Worm (Caenorhabditis elegans) whole organism, young adult: ENCODE data around the gene D1022.3.

Experiments
- B0019.2 ChIP-seq: fragments of 200-800 bp; sonication (Bioruptor generic); conservative IDR thresholded peaks from 2 replicates; pipeline ENCODE4 v1.3.6; 2022; ENCODE audit warnings: missing genetic modification reagents, missing genetic modification characterization, missing compliant biosample characterization
- B0261.1 ChIP-seq: sonication (generic microtip); optimal IDR thresholded peaks from 2 replicates; lab custom pipeline; 2016; ENCODE audit warnings: mild to moderate bottlenecking, missing genetic modification characterization, moderate library complexity, missing compliant biosample characterization
- B0336.3 ChIP-seq: fragments of 200-800 bp; sonication (Bioruptor generic); IDR thresholded peaks from 2 replicates; pipeline ENCODE4 v1.3.6; 2022; ENCODE audit warnings: missing genetic modification characterization, missing compliant biosample characterization
- F37B4.10 ChIP-seq: fragments of 200-800 bp; sonication (Bioruptor generic); IDR thresholded peaks from 2 replicates; pipeline ENCODE4 v1.3.6; 2022; ENCODE audit warnings: missing genetic modification characterization, missing compliant biosample characterization
- F39B2.1 ChIP-seq: fragments of 200-800 bp; sonication (Bioruptor generic); IDR thresholded peaks from 2 replicates; pipeline ENCODE4 v1.3.6; 2022; ENCODE audit warnings: missing genetic modification reagents, missing genetic modification characterization, missing compliant biosample characterization
- F52B5.7 ChIP-seq: sonication (generic microtip); optimal IDR thresholded peaks from 2 replicates; lab custom pipeline; 2016; ENCODE audit warnings: mild to moderate bottlenecking, missing genetic modification characterization, missing compliant biosample characterization
- K11D2.4 ChIP-seq: fragments of 200-800 bp; sonication (Bioruptor generic); IDR thresholded peaks from 2 replicates; pipeline ENCODE4 v1.3.6; 2022; ENCODE audit warnings: missing genetic modification reagents, missing genetic modification characterization, missing compliant biosample characterization
- T26A5.8 ChIP-seq: sonication (generic microtip); optimal IDR thresholded peaks from 2 replicates; lab custom pipeline; 2016; ENCODE audit warnings: missing genetic modification characterization, missing compliant biosample characterization
- Y53G8AR.9 ChIP-seq: fragments of 200-800 bp; sonication (Bioruptor generic); conservative IDR thresholded peaks from 2 replicates; pipeline ENCODE4 v1.3.6; 2022; ENCODE audit warnings: missing genetic modification reagents, missing genetic modification characterization, missing compliant biosample characterization
- ama-1 ChIP-seq, 3 experiments: fragments of 150-350 bp in 1 of 3; sonication (generic microtip) in 2 of 3; optimal IDR thresholded peaks; 2 replicates each; lab custom pipeline; 2014 to 2018; ENCODE audit warnings: missing biosample characterization in 2 of 3, missing genetic modification characterization in 2 of 3, missing genetic modification reagents in 2 of 3
- aptf-2 ChIP-seq: fragments of 200-800 bp; sonication (Bioruptor generic); conservative IDR thresholded peaks from 2 replicates; pipeline ENCODE4 v1.3.6; 2022; ENCODE audit warnings: missing genetic modification reagents, missing genetic modification characterization, missing compliant biosample characterization
- cebp-2 ChIP-seq: fragments of 200-800 bp; sonication (Bioruptor generic); IDR thresholded peaks from 2 replicates; pipeline ENCODE4 v1.3.6; 2022; ENCODE audit warnings: missing genetic modification characterization, missing compliant biosample characterization
- ceh-27 ChIP-seq: fragments of 200-800 bp; sonication (Bioruptor generic); optimal IDR thresholded peaks from 2 replicates; lab custom pipeline; 2018; ENCODE audit warnings: mild to moderate bottlenecking, missing genetic modification characterization, moderate library complexity, missing compliant biosample characterization
- ceh-58 ChIP-seq: fragments of 200-800 bp; sonication (Bioruptor generic); IDR thresholded peaks from 2 replicates; pipeline ENCODE4 v1.3.6; 2022; ENCODE audit warnings: missing genetic modification characterization, missing compliant biosample characterization
- ceh-91 ChIP-seq: fragments of 200-800 bp; sonication (Bioruptor generic); IDR thresholded peaks from 2 replicates; pipeline ENCODE4 v1.3.6; 2022; ENCODE audit warnings: missing genetic modification reagents, missing genetic modification characterization, missing compliant biosample characterization
- him-1 ChIP-seq: sonication (generic microtip); optimal IDR thresholded peaks from 2 replicates; lab custom pipeline; 2016; ENCODE audit warnings: missing genotype, missing genetic modification reagents, missing genetic modification characterization, missing compliant biosample characterization
- lag-1 ChIP-seq: fragments of 200-800 bp; sonication (Bioruptor generic); IDR thresholded peaks from 2 replicates; pipeline ENCODE4 v1.3.6; 2022; ENCODE audit warnings: missing genetic modification reagents, missing genetic modification characterization, missing compliant biosample characterization
- let-607 ChIP-seq, 2 experiments: fragments of 200-800 bp in 1 of 2; sonication (Bioruptor generic) in 1 of 2; sonication (generic microtip) in 1 of 2; optimal IDR thresholded peaks; 2 replicates each; lab custom pipeline; 2016 to 2018; ENCODE audit warnings: mild to moderate bottlenecking in 2 of 2, missing compliant biosample characterization in 2 of 2, missing genetic modification characterization in 2 of 2, moderate library complexity in 2 of 2, missing genotype in 1 of 2
- lin-54 ChIP-seq: fragments of 200-800 bp; sonication (Bioruptor generic); optimal IDR thresholded peaks from 2 replicates; lab custom pipeline; 2018; ENCODE audit warnings: mild to moderate bottlenecking, missing genetic modification characterization, missing compliant biosample characterization
- madf-10 ChIP-seq: sonication (generic microtip); optimal IDR thresholded peaks from 2 replicates; lab custom pipeline; 2016; ENCODE audit warnings: mild to moderate bottlenecking, missing genetic modification characterization, missing compliant biosample characterization
- mes-4 ChIP-seq: sonication (generic microtip); optimal IDR thresholded peaks from 2 replicates; lab custom pipeline; 2016; ENCODE audit warnings: missing genotype, missing genetic modification characterization, missing compliant biosample characterization
- nhr-120 ChIP-seq: fragments of 200-800 bp; sonication (Bioruptor generic); IDR thresholded peaks from 2 replicates; pipeline ENCODE4 v1.3.6; 2022; ENCODE audit warnings: missing genetic modification characterization, missing compliant biosample characterization
- nhr-179 ChIP-seq: sonication (generic microtip); optimal IDR thresholded peaks from 2 replicates; lab custom pipeline; 2016; ENCODE audit warnings: mild to moderate bottlenecking, missing genetic modification characterization, missing compliant biosample characterization
- nhr-27 ChIP-seq: fragments of 200-800 bp; sonication (Bioruptor generic); optimal IDR thresholded peaks from 2 replicates; lab custom pipeline; 2018; ENCODE audit warnings: mild to moderate bottlenecking, missing genetic modification characterization, moderate library complexity, missing compliant biosample characterization
- nhr-80 ChIP-seq: sonication (generic microtip); optimal IDR thresholded peaks from 2 replicates; lab custom pipeline; 2016; ENCODE audit warnings: missing genetic modification characterization, missing compliant biosample characterization
- nhr-90 ChIP-seq: sonication (generic microtip); optimal IDR thresholded peaks from 2 replicates; lab custom pipeline; 2016; ENCODE audit warnings: missing genotype, mild to moderate bottlenecking, missing genetic modification characterization, missing compliant biosample characterization
- pha-4 ChIP-seq: fragments of 150-350 bp; sonication (generic microtip); optimal IDR thresholded peaks from 2 replicates; lab custom pipeline; 2014; ENCODE audit warnings: missing biosample characterization, missing genetic modification reagents, missing genetic modification characterization
- rec-8 ChIP-seq, 2 experiments: sonication (generic microtip); optimal IDR thresholded peaks; 2 replicates each; lab custom pipeline; 2016; ENCODE audit warnings: mild to moderate bottlenecking in 2 of 2, missing genetic modification characterization in 2 of 2, missing genetic modification reagents in 2 of 2, missing genotype in 2 of 2, missing biosample characterization in 1 of 2, missing compliant biosample characterization in 1 of 2, moderate library complexity in 1 of 2
- rpc-1 ChIP-seq, 2 experiments: fragments of 150-350 bp in 1 of 2; sonication (generic microtip) in 1 of 2; optimal IDR thresholded peaks; 2 replicates each; lab custom pipeline; 2014 to 2018; ENCODE audit warnings: missing biosample characterization in 1 of 2, missing genetic modification characterization in 1 of 2, missing genetic modification reagents in 1 of 2, missing genotype in 1 of 2
- sptf-2 ChIP-seq: fragments of 200-800 bp; sonication (Bioruptor generic); optimal IDR thresholded peaks from 2 replicates; lab custom pipeline; 2018; ENCODE audit warnings: mild to moderate bottlenecking, missing genetic modification characterization, missing compliant biosample characterization
- tbx-9 ChIP-seq: sonication (generic microtip); optimal IDR thresholded peaks from 2 replicates; lab custom pipeline; 2016; ENCODE audit warnings: borderline replicate concordance, missing genetic modification characterization, inconsistent platforms, missing compliant biosample characterization
- unc-130 ChIP-seq: sonication (generic microtip); optimal IDR thresholded peaks from 2 replicates; lab custom pipeline; 2016; ENCODE audit warnings: missing genetic modification reagents, missing genetic modification characterization, missing compliant biosample characterization
- xnd-1 ChIP-seq: sonication (generic microtip); optimal IDR thresholded peaks from 2 replicates; lab custom pipeline; 2016; ENCODE audit warnings: missing genotype, missing genetic modification reagents, missing genetic modification characterization, missing compliant biosample characterization
- zfh-2 ChIP-seq: fragments of 200-800 bp; sonication (Bioruptor generic); conservative IDR thresholded peaks from 2 replicates; pipeline ENCODE4 v1.3.6; 2022; ENCODE audit warnings: missing genetic modification reagents, missing genetic modification characterization, missing compliant biosample characterization
- zim-3 ChIP-seq: sonication (generic microtip); optimal IDR thresholded peaks from 2 replicates; lab custom pipeline; 2017; ENCODE audit warnings: mild to moderate bottlenecking, missing genetic modification characterization, moderate library complexity, missing compliant biosample characterization
- ztf-22 ChIP-seq: fragments of 200-800 bp; sonication (Bioruptor generic); optimal IDR thresholded peaks from 2 replicates; lab custom pipeline; 2018; ENCODE audit warnings: mild to moderate bottlenecking, missing genetic modification characterization, moderate library complexity, missing compliant biosample characterization
- ztf-25 ChIP-seq: fragments of 200-800 bp; sonication (Bioruptor generic); IDR thresholded peaks from 2 replicates; pipeline ENCODE4 v1.3.6; 2022; ENCODE audit warnings: missing genetic modification reagents, missing genetic modification characterization, missing compliant biosample characterization
- ztf-26 ChIP-seq: sonication (generic microtip); optimal IDR thresholded peaks from 2 replicates; lab custom pipeline; 2017; ENCODE audit warnings: missing genetic modification characterization, missing compliant biosample characterization

Gene D1022.3

ce11 chrII:7413275-7413674 lies 42.8 kb downstream of the D1022.3 start:
- TF ChIP-seq ceh-91 (GFP tag; lab: Robert Waterston, UW) (no peak), K11D2.4 (GFP tag; lab: Robert Waterston, UW) (no peak), lin-54 (GFP tag; lab: Kevin White, UChicago) (no peak), B0336.3 (no peak), nhr-179 (no peak), sptf-2 (no peak), B0019.2 (GFP tag; lab: Robert Waterston, UW) (no peak), rpc-1 (optimal IDR thresholded peaks at IDR 0.05; lab: Kevin White, UChicago) (no peak), rpc-1 (tag; optimal IDR thresholded peaks at IDR 0.05; lab: Kevin White, UChicago) (no peak), ztf-26 (tag; lab: Kevin White, UChicago) (no peak)
- TF ChIP-seq, all 124 proteins: peak for 0

- TF ChIP-seq mes-4 (tag; lab: Kevin White, UChicago): no peak
- TF ChIP-seq ceh-58: no peak
- no peak for TF ChIP-seq ceh-27 (GFP tag; lab: Kevin White, UChicago)
- TF ChIP-seq let-607 (tag; optimal IDR thresholded peaks at IDR 0.05; lab: Kevin White, UChicago): no peak
- TF ChIP-seq madf-10 (tag; lab: Kevin White, UChicago): no peak
- no peak for TF ChIP-seq ztf-25 (GFP tag; lab: Robert Waterston, UW)
- no peak for TF ChIP-seq him-1 (tag; lab: Kevin White, UChicago)
- no peak for TF ChIP-seq nhr-27 (tag; lab: Kevin White, UChicago)
- no peak for TF ChIP-seq tbx-9 (tag; lab: Kevin White, UChicago)
- TF ChIP-seq T26A5.8 (tag; lab: Kevin White, UChicago): no peak
- TF ChIP-seq ztf-22 (GFP tag; lab: Kevin White, UChicago): no peak
- TF ChIP-seq F37B4.10 (GFP tag; lab: Robert Waterston, UW): no peak
- TF ChIP-seq zim-3 (tag; lab: Kevin White, UChicago): no peak
- no peak for TF ChIP-seq sptf-2
- no peak for TF ChIP-seq ama-1 (optimal IDR thresholded peaks at IDR 0.05; lab: Kevin White, UChicago)
- no peak for TF ChIP-seq ama-1 (GFP tag; optimal IDR thresholded peaks at IDR 0.05; lab: Kevin White, UChicago)
- no peak for TF ChIP-seq F39B2.1 (GFP tag; lab: Robert Waterston, UW)
- no peak for TF ChIP-seq B0336.3
- TF ChIP-seq unc-130 (GFP tag; lab: Kevin White, UChicago): no peak
- no peak for TF ChIP-seq zfh-2 (GFP tag; lab: Robert Waterston, UW)
- TF ChIP-seq, all 124 proteins: peak for 0
These were observed 44.2 kb downstream of the D1022.3 start, which contains the start of gene K02A2.5 for ce11 chrII:7411930-7412329. Gene K02A2.5, minus strand, starts transcription at chrII:7412030.

- TF ChIP-seq nhr-80 (tag; lab: Kevin White, UChicago) (no peak), xnd-1 (no peak), F52B5.7 (no peak), cebp-2 (GFP tag; lab: Robert Waterston, UW) (no peak), pha-4 (tag; lab: Kevin White, UChicago) (no peak), Y53G8AR.9 (GFP tag; lab: Robert Waterston, UW) (no peak), nhr-120 (GFP tag; lab: Robert Waterston, UW) (no peak), lag-1 (no peak), B0261.1 (tag; lab: Kevin White, UChicago) (no peak), rec-8 (tag; optimal IDR thresholded peaks at IDR 0.05; lab: Kevin White, UChicago) (no peak), aptf-2 (GFP tag; lab: Robert Waterston, UW) (no peak), nhr-90 (no peak)
These were observed 47.9 kb downstream of the D1022.3 start, which contains the start of gene srd-55 for ce11 chrII:7408192-7408591. Gene srd-55, plus strand, starts transcription at chrII:7408492.
